Fruit fly (Drosophila melanogaster): ENCODE results near the gene Flacc.

Gene Flacc

DNA sequence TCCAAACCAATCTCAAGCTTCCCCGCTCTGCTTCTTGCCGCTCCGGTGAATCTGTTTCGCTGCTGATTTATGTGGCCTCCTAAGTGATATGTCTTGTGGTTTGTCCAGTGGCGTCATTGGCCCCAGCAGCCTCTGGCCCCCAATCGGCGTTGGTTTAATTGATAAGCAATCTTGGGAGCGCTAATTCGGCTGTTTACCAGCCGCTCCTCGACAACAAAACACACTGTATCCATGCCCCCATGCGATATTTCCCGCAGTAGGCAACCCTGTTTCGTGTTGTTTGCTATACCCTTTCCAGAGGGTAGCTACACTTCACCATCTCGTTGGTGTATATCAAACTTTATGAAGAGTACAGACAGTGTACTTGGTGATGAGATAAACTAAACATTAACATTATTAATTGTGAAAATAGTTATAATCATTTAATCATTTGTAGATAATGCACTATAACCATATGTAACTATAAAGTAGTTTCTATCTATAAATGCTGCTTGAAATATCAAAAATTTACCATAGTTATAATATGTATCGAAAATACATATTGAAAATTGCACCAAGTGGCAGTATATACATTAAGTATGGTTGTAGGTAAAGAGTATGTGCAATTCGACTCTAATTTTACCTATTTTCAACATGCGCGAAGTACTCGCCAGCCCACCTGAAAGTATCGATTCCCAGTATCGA lies 45.0 kb downstream of the Flacc start, which contains the start of gene shop (continued):
- TF ChIP-seq CG9876 (GFP tag; optimal IDR thresholded peaks at IDR 0.05), result peak; percentile 49
- peak; percentile 82 for TF ChIP-seq tin (GFP tag; optimal IDR thresholded peaks at IDR 0.05)
- peak; percentile 64 for TF ChIP-seq CG10462 (GFP tag; optimal IDR thresholded peaks at IDR 0.05)
- 0 out of 2 replicates have a peak, but pooled peaks have one; percentile 31 for TF ChIP-seq Nf-YA (GFP tag; IDR thresholded peaks at IDR 0.05)
- no peak for TF ChIP-seq eve (GFP tag; optimal IDR thresholded peaks at IDR 0.05)
- TF ChIP-seq H2.0 (GFP tag; IDR thresholded peaks at IDR 0.05), result peak; percentile 63
- TF ChIP-seq Meics (GFP tag; optimal IDR thresholded peaks at IDR 0.05), result peak; percentile 90
- peak; percentile 40 for TF ChIP-seq fd64A (GFP tag; optimal IDR thresholded peaks at IDR 0.05)
- TF ChIP-seq sens (GFP tag), result peak; percentile 91
- TF ChIP-seq MBD-R2 (GFP tag; IDR thresholded peaks at IDR 0.05), result peak; percentile 54; the same call in 1 of the 2 replicates
- no peak for TF ChIP-seq sqz (GFP tag; optimal IDR thresholded peaks at IDR 0.05)
- TF ChIP-seq gfzf (GFP tag; optimal IDR thresholded peaks at IDR 0.05), result no peak
- TF ChIP-seq ap (GFP tag; IDR thresholded peaks at IDR 0.05), result peak; percentile 40; the same call in 1 of the 2 replicates
- peak; percentile 86 for TF ChIP-seq CG18599 (GFP tag; optimal IDR thresholded peaks at IDR 0.05)
- TF ChIP-seq CG33557 (GFP tag; optimal IDR thresholded peaks at IDR 0.05), result peak; percentile 68
- TF ChIP-seq CG10543 (GFP tag; optimal IDR thresholded peaks at IDR 0.05), result peak; percentile 89
- no peak for TF ChIP-seq CG12236 (GFP tag; optimal IDR thresholded peaks at IDR 0.05)
- no peak for TF ChIP-seq Poxn (GFP tag; IDR thresholded peaks at IDR 0.05)
- peak; percentile 64 for TF ChIP-seq pum (GFP tag; optimal IDR thresholded peaks at IDR 0.05)
- peak; percentile 57; the same call in 1 of the 2 replicates for TF ChIP-seq HLH3B (GFP tag; IDR thresholded peaks at IDR 0.05)
- TF ChIP-seq CG17359 (tag; optimal IDR thresholded peaks at IDR 0.05), result peak; percentile 78
- no peak for TF ChIP-seq Hr39 (optimal IDR thresholded peaks at IDR 0.05)
- no peak for TF ChIP-seq Dfd (GFP tag; optimal IDR thresholded peaks at IDR 0.05)
- peak; percentile 61 for TF ChIP-seq bab2 (GFP tag; optimal IDR thresholded peaks at IDR 0.05)
- peak; percentile 97 for TF ChIP-seq Ets65A (GFP tag)
- TF ChIP-seq hb (GFP tag; IDR thresholded peaks at IDR 0.05; ENCODE audit: partially characterized antibody), result no peak
- TF ChIP-seq zen (tag; optimal IDR thresholded peaks at IDR 0.05), result peak; percentile 61
- peak; percentile 68 for TF ChIP-seq Deaf1 (tag; optimal IDR thresholded peaks at IDR 0.05)
- TF ChIP-seq CG12071 (GFP tag; optimal IDR thresholded peaks at IDR 0.05), result peak; percentile 58
- peak; percentile 6 for TF ChIP-seq NC2α (GFP tag; optimal IDR thresholded peaks at IDR 0.05)
- TF ChIP-seq CG18476 (GFP tag; optimal IDR thresholded peaks at IDR 0.05), result peak; percentile 83
- TF ChIP-seq CG14441 (GFP tag; IDR thresholded peaks at IDR 0.05), result peak; percentile 57; the same call in 1 of the 2 replicates
- TF ChIP-seq lbe (GFP tag; optimal IDR thresholded peaks at IDR 0.05), result peak; percentile 64
- no peak for TF ChIP-seq bigmax (GFP tag; optimal IDR thresholded peaks at IDR 0.05)
- peak; percentile 76 for TF ChIP-seq CG8944 (GFP tag; optimal IDR thresholded peaks at IDR 0.05)
- TF ChIP-seq CG13424 (tag; optimal IDR thresholded peaks at IDR 0.05), result peak; percentile 91
- TF ChIP-seq ind (GFP tag; optimal IDR thresholded peaks at IDR 0.05), result peak; percentile 88
- peak; percentile 47 for TF ChIP-seq CG3065 (GFP tag; optimal IDR thresholded peaks at IDR 0.05)
- peak; percentile 74 for TF ChIP-seq ci (GFP tag; IDR thresholded peaks at IDR 0.05)
- TF ChIP-seq rib (GFP tag; IDR thresholded peaks at IDR 0.05), result no peak
- TF ChIP-seq slp2 (GFP tag; optimal IDR thresholded peaks at IDR 0.05), result peak; percentile 63
- peak; percentile 81 for TF ChIP-seq Asciz (GFP tag; optimal IDR thresholded peaks at IDR 0.05)
- peak; percentile 87 for TF ChIP-seq CG10979 (tag; optimal IDR thresholded peaks at IDR 0.05)
- TF ChIP-seq CG10959 (GFP tag; IDR thresholded peaks at IDR 0.05), result peak; percentile 16; the same call in 1 of the 2 replicates
- peak; percentile 83 for TF ChIP-seq CG15011 (GFP tag; optimal IDR thresholded peaks at IDR 0.05)
- TF ChIP-seq emc (GFP tag; optimal IDR thresholded peaks at IDR 0.05), result peak; percentile 63
- TF ChIP-seq CG15696 (tag; optimal IDR thresholded peaks at IDR 0.05), result peak; percentile 64
- peak; percentile 80 for TF ChIP-seq Nf-YC (tag; optimal IDR thresholded peaks at IDR 0.05)
- TF ChIP-seq BtbVII (GFP tag; optimal IDR thresholded peaks at IDR 0.05), result peak; percentile 78
- TF ChIP-seq az2 (GFP tag; optimal IDR thresholded peaks at IDR 0.05), result peak; percentile 84
- TF ChIP-seq CG12155 (GFP tag; optimal IDR thresholded peaks at IDR 0.05), result peak; percentile 76
